Worm (Caenorhabditis elegans) whole organism, L3 larva: ENCODE measurements around the gene dyf-19.
A peak's percentile ranks its signal among the peaks of the same experiment; 100 is the strongest.

Experiments
- R02D3.7 ChIP-seq: fragments of 150-350 bp; optimal IDR thresholded peaks from 2 replicates; lab custom pipeline; 2014; ENCODE audit warnings: missing biosample characterization, missing genetic modification characterization
- ZK546.5 ChIP-seq: sonication (generic microtip); optimal IDR thresholded peaks from 2 replicates; lab custom pipeline; 2017; ENCODE audit warnings: missing biosample characterization, missing genetic modification characterization
- aly-2 ChIP-seq: fragments of 150-350 bp; optimal IDR thresholded peaks from 2 replicates; lab custom pipeline; 2014; ENCODE audit warnings: missing biosample characterization, missing genetic modification characterization
- ama-1 ChIP-seq: fragments of 150-350 bp; optimal IDR thresholded peaks from 2 replicates; lab custom pipeline; 2018
- ceh-16 ChIP-seq: sonication (generic microtip); optimal IDR thresholded peaks from 2 replicates; lab custom pipeline; 2017; ENCODE audit warnings: missing biosample characterization, missing genetic modification characterization
- ceh-28 ChIP-seq: fragments of 150-350 bp; optimal IDR thresholded peaks from 2 replicates; lab custom pipeline; 2014; ENCODE audit warnings: missing biosample characterization, missing genetic modification reagents, missing genetic modification characterization
- ceh-82 ChIP-seq: fragments of 150-350 bp; optimal IDR thresholded peaks from 2 replicates; lab custom pipeline; 2014; ENCODE audit warnings: missing biosample characterization, missing genetic modification characterization
- ceh-9 ChIP-seq: sonication (generic microtip); optimal IDR thresholded peaks from 2 replicates; lab custom pipeline; 2018; ENCODE audit warnings: missing biosample characterization, missing genetic modification characterization
- daf-12 ChIP-seq: fragments of 150-350 bp; optimal IDR thresholded peaks from 2 replicates; lab custom pipeline; 2014; ENCODE audit warnings: missing biosample characterization, missing genetic modification reagents, missing genetic modification characterization
- egl-27 ChIP-seq: sonication (generic microtip); optimal IDR thresholded peaks from 4 replicates; lab custom pipeline; 2017; ENCODE audit warnings: missing biosample characterization, missing genetic modification reagents, missing genetic modification characterization
- egl-5 ChIP-seq: fragments of 150-350 bp; optimal IDR thresholded peaks from 2 replicates; lab custom pipeline; 2017; ENCODE audit warnings: missing biosample characterization, missing genetic modification reagents, missing genetic modification characterization, inconsistent platforms
- elt-1 ChIP-seq: fragments of 150-350 bp; optimal IDR thresholded peaks from 2 replicates; lab custom pipeline; 2014; ENCODE audit warnings: missing biosample characterization, missing genetic modification characterization
- elt-2 ChIP-seq: sonication (generic microtip); optimal IDR thresholded peaks from 2 replicates; lab custom pipeline; 2016; ENCODE audit warnings: missing genetic modification reagents, mild to moderate bottlenecking, missing genetic modification characterization, missing compliant biosample characterization
- elt-3 ChIP-seq, 3 experiments: fragments of 150-350 bp in 1 of 3; sonication (generic microtip) in 2 of 3; optimal IDR thresholded peaks; 2 replicates in 2 of 3; 4 replicates in 1 of 3; lab custom pipeline; 2014 to 2017; ENCODE audit warnings: missing biosample characterization in 3 of 3, missing genetic modification characterization in 3 of 3
- eor-1 ChIP-seq, 2 experiments: fragments of 150-350 bp; optimal IDR thresholded peaks; 2 replicates each; lab custom pipeline; 2014 to 2018; ENCODE audit warnings: missing biosample characterization in 2 of 2, missing genetic modification characterization in 2 of 2
- fkh-10 ChIP-seq: sonication (generic microtip); optimal IDR thresholded peaks from 2 replicates; lab custom pipeline; 2017; ENCODE audit warnings: missing biosample characterization, missing genetic modification reagents, missing genetic modification characterization
- fkh-2 ChIP-seq: fragments of 150-350 bp; optimal IDR thresholded peaks from 2 replicates; lab custom pipeline; 2014; ENCODE audit warnings: missing biosample characterization, missing genetic modification reagents, missing genetic modification characterization
- fos-1 ChIP-seq: fragments of 150-350 bp; optimal IDR thresholded peaks from 2 replicates; lab custom pipeline; 2014; ENCODE audit warnings: missing biosample characterization, missing genetic modification characterization
- hmg-11 ChIP-seq: sonication (generic microtip); optimal IDR thresholded peaks from 2 replicates; lab custom pipeline; 2016; ENCODE audit warnings: missing genetic modification characterization, missing compliant biosample characterization
- jun-1 ChIP-seq: fragments of 150-350 bp; optimal IDR thresholded peaks from 2 replicates; lab custom pipeline; 2014; ENCODE audit warnings: missing biosample characterization, missing genetic modification reagents, missing genetic modification characterization
- lin-15B ChIP-seq: fragments of 150-350 bp; optimal IDR thresholded peaks from 2 replicates; lab custom pipeline; 2014; ENCODE audit warnings: missing biosample characterization, missing genetic modification characterization
- lin-39 ChIP-seq: fragments of 150-350 bp; optimal IDR thresholded peaks from 2 replicates; lab custom pipeline; 2018; ENCODE audit warnings: missing biosample characterization, missing genetic modification reagents, missing genetic modification characterization
- lsy-12 ChIP-seq: sonication (generic microtip); optimal IDR thresholded peaks from 2 replicates; lab custom pipeline; 2016; ENCODE audit warnings: mild to moderate bottlenecking, missing genetic modification characterization, missing compliant biosample characterization
- mdl-1 ChIP-seq: fragments of 150-350 bp; optimal IDR thresholded peaks from 2 replicates; lab custom pipeline; 2014; ENCODE audit warnings: missing biosample characterization, missing genetic modification characterization
- mml-1 ChIP-seq: fragments of 150-350 bp; sonication (generic microtip); optimal IDR thresholded peaks from 3 replicates; lab custom pipeline; 2014; ENCODE audit warnings: missing biosample characterization, missing genetic modification characterization
- nfya-1 ChIP-seq: sonication (generic microtip); optimal IDR thresholded peaks from 2 replicates; lab custom pipeline; 2017; ENCODE audit warnings: missing genetic modification characterization, mild to moderate bottlenecking, missing compliant biosample characterization, antibody characterized with exemption, moderate library complexity; ENCODE audit not compliant: insufficient read depth
- nhr-11 ChIP-seq: fragments of 150-350 bp; optimal IDR thresholded peaks from 2 replicates; lab custom pipeline; 2014; ENCODE audit warnings: missing biosample characterization, missing genetic modification characterization
- nhr-12 ChIP-seq: fragments of 150-350 bp; optimal IDR thresholded peaks from 2 replicates; lab custom pipeline; 2014; ENCODE audit warnings: missing biosample characterization, missing genetic modification characterization
- nhr-23 ChIP-seq: fragments of 150-350 bp; optimal IDR thresholded peaks from 2 replicates; lab custom pipeline; 2014; ENCODE audit warnings: missing biosample characterization, missing genetic modification reagents, missing genetic modification characterization
- nhr-237 ChIP-seq: fragments of 150-350 bp; optimal IDR thresholded peaks from 2 replicates; lab custom pipeline; 2014; ENCODE audit warnings: missing biosample characterization, missing genetic modification characterization
- nhr-25 ChIP-seq: sonication (generic microtip); optimal IDR thresholded peaks from 2 replicates; lab custom pipeline; 2017; ENCODE audit warnings: missing biosample characterization, missing genetic modification characterization
- nhr-28 ChIP-seq: fragments of 150-350 bp; optimal IDR thresholded peaks from 2 replicates; lab custom pipeline; 2014; ENCODE audit warnings: missing biosample characterization, missing genetic modification characterization
- nhr-43 ChIP-seq: sonication (generic microtip); optimal IDR thresholded peaks from 2 replicates; lab custom pipeline; 2016; ENCODE audit warnings: mild to moderate bottlenecking, missing genetic modification characterization, missing compliant biosample characterization; ENCODE audit not compliant: poor library complexity, severe bottlenecking
- nhr-67 ChIP-seq: fragments of 150-350 bp; optimal IDR thresholded peaks from 2 replicates; lab custom pipeline; 2014; ENCODE audit warnings: missing biosample characterization, missing genetic modification characterization
- nhr-76 ChIP-seq: fragments of 150-350 bp; sonication (generic microtip); optimal IDR thresholded peaks from 5 replicates; lab custom pipeline; 2014; ENCODE audit warnings: missing biosample characterization, missing genetic modification characterization
- nhr-77 ChIP-seq: fragments of 150-350 bp; optimal IDR thresholded peaks from 2 replicates; lab custom pipeline; 2014; ENCODE audit warnings: missing biosample characterization, missing genetic modification characterization
- pha-4 ChIP-seq: fragments of 150-350 bp; optimal IDR thresholded peaks from 2 replicates; lab custom pipeline; 2014; ENCODE audit warnings: missing biosample characterization, missing genetic modification reagents, missing genetic modification characterization
- pqm-1 ChIP-seq: fragments of 150-350 bp; optimal IDR thresholded peaks from 2 replicates; lab custom pipeline; 2017; ENCODE audit warnings: missing biosample characterization, missing genetic modification characterization, inconsistent platforms
- sea-2 ChIP-seq: fragments of 150-350 bp; sonication (generic microtip); optimal IDR thresholded peaks from 4 replicates; lab custom pipeline; 2014; ENCODE audit warnings: missing biosample characterization, missing genetic modification reagents, missing genetic modification characterization
- skn-1 ChIP-seq: fragments of 150-350 bp; optimal IDR thresholded peaks from 2 replicates; lab custom pipeline; 2014; ENCODE audit warnings: missing biosample characterization, missing genetic modification characterization
- snpc-4 ChIP-seq: fragments of 150-350 bp; optimal IDR thresholded peaks from 2 replicates; lab custom pipeline; 2014; ENCODE audit warnings: missing biosample characterization, missing genetic modification characterization
- tbx-2 ChIP-seq: sonication (generic microtip); optimal IDR thresholded peaks from 2 replicates; lab custom pipeline; 2016; ENCODE audit warnings: mild to moderate bottlenecking, missing genetic modification characterization, missing compliant biosample characterization
- unc-39 ChIP-seq: sonication (generic microtip); optimal IDR thresholded peaks from 4 replicates; lab custom pipeline; 2017; ENCODE audit warnings: missing biosample characterization, missing genetic modification characterization
- unc-62 ChIP-seq: fragments of 150-350 bp; sonication (generic microtip); optimal IDR thresholded peaks from 4 replicates; lab custom pipeline; 2014; ENCODE audit warnings: missing biosample characterization, missing genetic modification reagents, missing genetic modification characterization
- zag-1 ChIP-seq: fragments of 150-350 bp; optimal IDR thresholded peaks from 2 replicates; lab custom pipeline; 2014; ENCODE audit warnings: missing biosample characterization, missing genetic modification characterization
- ztf-11 ChIP-seq: fragments of 150-350 bp; optimal IDR thresholded peaks from 2 replicates; lab custom pipeline; 2014; ENCODE audit warnings: missing biosample characterization, missing genetic modification characterization
- ztf-4 ChIP-seq: fragments of 150-350 bp; optimal IDR thresholded peaks from 2 replicates; lab custom pipeline; 2014; ENCODE audit warnings: missing biosample characterization, missing genetic modification characterization

dyf-19 gene

DNA sequence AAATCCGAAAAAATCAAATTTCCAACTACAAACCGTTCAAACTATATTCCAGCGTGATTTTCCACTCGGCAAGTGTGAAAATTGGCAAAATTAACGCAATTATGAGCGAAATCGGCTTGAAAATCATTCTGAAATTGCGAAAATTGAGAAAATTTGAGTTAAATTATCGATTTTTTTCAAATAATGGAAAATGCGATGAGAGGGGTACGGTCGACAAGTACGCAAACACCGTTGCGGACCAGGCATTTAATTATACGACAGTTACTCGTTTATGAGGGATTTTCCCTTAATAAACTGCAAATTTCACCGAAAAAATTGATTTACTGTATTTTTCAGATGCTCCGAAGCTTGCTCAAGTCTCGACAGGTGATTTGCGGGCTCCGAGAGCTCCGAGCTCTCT, 19.1 kb downstream of the dyf-19 start, which contains the start of the genes Y43F8C.7 and mrps-28:
Gene Y43F8C.7, minus strand, starts transcription at position 128 of the 400 bp plus-strand sequence.
Gene mrps-28, plus strand, starts transcription at position 337 of the 400 bp plus-strand sequence.
- TF ChIP-seq elt-3 (tag; optimal IDR thresholded peaks at IDR 0.05; lab: Kevin White, UChicago) (no peak), skn-1 (tag; lab: Kevin White, UChicago) (no peak), ZK546.5 (tag; lab: Kevin White, UChicago) (no peak), R02D3.7 (no peak), pqm-1 (tag; lab: Kevin White, UChicago) (no peak), fos-1 (tag; lab: Kevin White, UChicago) (no peak), nhr-23 (tag; lab: Kevin White, UChicago) (no peak), pha-4 (tag; lab: Kevin White, UChicago) (peak; percentile 52), daf-12 (tag; lab: Kevin White, UChicago) (no peak), nhr-77 (tag; lab: Kevin White, UChicago) (no peak), jun-1 (tag; lab: Kevin White, UChicago) (no peak), mml-1 (tag; lab: Kevin White, UChicago) (no peak), nhr-25 (no peak), aly-2 (tag; lab: Kevin White, UChicago) (no peak), nhr-67 (no peak), sea-2 (GFP tag; lab: Kevin White, UChicago) (no peak), lin-15B (peak; percentile 2), hmg-11 (tag; lab: Kevin White, UChicago) (peak; percentile 54), fkh-10 (no peak), fkh-2 (tag; lab: Kevin White, UChicago) (no peak), ztf-11 (tag; lab: Kevin White, UChicago) (no peak), egl-5 (tag; lab: Kevin White, UChicago) (peak; percentile 7), unc-62 (GFP tag; lab: Kevin White, UChicago) (no peak), nhr-11 (tag; lab: Kevin White, UChicago) (no peak), ama-1 (lab: Kevin White, UChicago) (no peak), ztf-4 (tag; lab: Kevin White, UChicago) (no peak), lin-39 (peak; percentile 73), ceh-9 (no peak), nhr-237 (no peak), snpc-4 (tag; lab: Kevin White, UChicago) (no peak), eor-1 (tag; optimal IDR thresholded peaks at IDR 0.05; lab: Kevin White, UChicago) (no peak), nfya-1 (tag; lab: Kevin White, UChicago) (peak; percentile 75), egl-27 (tag; lab: Kevin White, UChicago) (no peak), zag-1 (tag; lab: Kevin White, UChicago) (no peak), lsy-12 (tag; lab: Kevin White, UChicago) (no peak), elt-1 (tag; lab: Kevin White, UChicago) (no peak), ceh-16 (tag; lab: Kevin White, UChicago) (no peak), mdl-1 (tag; lab: Kevin White, UChicago) (no peak), nhr-12 (tag; lab: Kevin White, UChicago) (no peak), nhr-76 (tag; lab: Kevin White, UChicago) (no peak), nhr-43 (no peak), ceh-82 (tag; lab: Kevin White, UChicago) (no peak), ceh-28 (tag; lab: Kevin White, UChicago) (peak; percentile 89), nhr-28 (tag; lab: Kevin White, UChicago) (no peak), unc-39 (tag; lab: Kevin White, UChicago) (no peak), elt-2 (peak; percentile 6), tbx-2 (tag; lab: Kevin White, UChicago) (no peak)
